Worm (Caenorhabditis elegans) whole organism, mixed stage, embryonic: ENCODE measurements around the gene C56E6.4.

Experiments used
- blmp-1 ChIP-seq: fragments of 150-350 bp; optimal IDR thresholded peaks from 2 replicates; lab custom pipeline; 2014; ENCODE audit warnings: missing biosample characterization, missing genetic modification characterization
- elt-1 ChIP-seq: sonication (generic microtip); optimal IDR thresholded peaks from 2 replicates; lab custom pipeline; 2017; ENCODE audit warnings: missing genetic modification characterization, mild to moderate bottlenecking, missing compliant biosample characterization, antibody characterized with exemption, moderate library complexity, borderline replicate concordance; ENCODE audit not compliant: insufficient read depth
- hlh-1 ChIP-seq: fragments of 150-350 bp; optimal IDR thresholded peaks from 2 replicates; lab custom pipeline; 2014; ENCODE audit warnings: missing biosample characterization, missing genetic modification reagents, missing genetic modification characterization
- lin-13 ChIP-seq: fragments of 150-350 bp; optimal IDR thresholded peaks from 2 replicates; lab custom pipeline; 2014; ENCODE audit warnings: missing biosample characterization, missing genetic modification characterization
- lsy-2 ChIP-seq: fragments of 150-350 bp; optimal IDR thresholded peaks from 2 replicates; lab custom pipeline; 2014; ENCODE audit warnings: missing biosample characterization, missing genetic modification characterization
- nhr-12 ChIP-seq: fragments of 150-350 bp; optimal IDR thresholded peaks from 2 replicates; lab custom pipeline; 2014; ENCODE audit warnings: missing biosample characterization, missing genetic modification characterization
- nhr-237 ChIP-seq: fragments of 150-350 bp; optimal IDR thresholded peaks from 2 replicates; lab custom pipeline; 2014; ENCODE audit warnings: missing biosample characterization, missing genetic modification characterization
- nhr-28 ChIP-seq: fragments of 150-350 bp; optimal IDR thresholded peaks from 2 replicates; lab custom pipeline; 2014; ENCODE audit warnings: missing biosample characterization, missing genetic modification characterization
- nhr-76 ChIP-seq: sonication (generic microtip); optimal IDR thresholded peaks from 2 replicates; lab custom pipeline; 2017; ENCODE audit warnings: missing biosample characterization, missing genetic modification characterization
- snpc-4 ChIP-seq: fragments of 150-350 bp; optimal IDR thresholded peaks from 2 replicates; lab custom pipeline; 2014; ENCODE audit warnings: missing biosample characterization, missing genetic modification characterization
- sptf-1 ChIP-seq: sonication (generic microtip); optimal IDR thresholded peaks from 2 replicates; lab custom pipeline; 2017; ENCODE audit warnings: mild to moderate bottlenecking, missing genetic modification characterization, moderate library complexity, missing compliant biosample characterization
- unc-62 ChIP-seq: fragments of 150-350 bp; optimal IDR thresholded peaks from 2 replicates; lab custom pipeline; 2014; ENCODE audit warnings: missing biosample characterization, missing genetic modification reagents, missing genetic modification characterization
- zip-8 ChIP-seq: fragments of 150-350 bp; optimal IDR thresholded peaks from 2 replicates; lab custom pipeline; 2014; ENCODE audit warnings: missing biosample characterization, missing genetic modification characterization
- ztf-11 ChIP-seq: fragments of 150-350 bp; optimal IDR thresholded peaks from 2 replicates; lab custom pipeline; 2014; ENCODE audit warnings: missing biosample characterization, missing genetic modification characterization

ce11 chrII:6573677-6574076 is 45.1 kb upstream of the C56E6.4 start, which contains the start of gene sra-28:
- TF ChIP-seq unc-62 (GFP tag; lab: Kevin White, UChicago) (no peak), nhr-76 (tag; lab: Kevin White, UChicago) (no peak), sptf-1 (tag; lab: Kevin White, UChicago) (no peak), blmp-1 (tag; lab: Kevin White, UChicago) (no peak), nhr-12 (tag; lab: Kevin White, UChicago) (no peak), snpc-4 (tag; lab: Kevin White, UChicago) (no peak), nhr-237 (no peak), ztf-11 (tag; lab: Kevin White, UChicago) (no peak), lin-13 (no peak), elt-1 (no peak), zip-8 (tag; lab: Kevin White, UChicago) (no peak), lsy-2 (tag; lab: Kevin White, UChicago) (no peak), nhr-28 (tag; lab: Kevin White, UChicago) (no peak), hlh-1 (tag; lab: Kevin White, UChicago) (no peak)
